Worm (Caenorhabditis elegans) whole organism, mixed stage, embryonic: ENCODE results near the gene F17H10.1.

Source experiments
- M03D4.4 ChIP-seq: sonication (generic microtip); optimal IDR thresholded peaks from 2 replicates; lab custom pipeline; 2017; ENCODE audit warnings: mild to moderate bottlenecking, missing genetic modification characterization, missing compliant biosample characterization
- bed-3 ChIP-seq: fragments of 200-800 bp; sonication (Bioruptor generic); optimal IDR thresholded peaks from 3 replicates; lab custom pipeline; 2018; ENCODE audit warnings: mild to moderate bottlenecking, missing genetic modification characterization, moderate library complexity, missing compliant biosample characterization
- blmp-1 ChIP-seq: fragments of 150-350 bp; optimal IDR thresholded peaks from 2 replicates; lab custom pipeline; 2014; ENCODE audit warnings: missing biosample characterization, missing genetic modification characterization
- ceh-43 ChIP-seq: fragments of 200-800 bp; sonication (Bioruptor generic); optimal IDR thresholded peaks from 2 replicates; lab custom pipeline; 2018; ENCODE audit warnings: mild to moderate bottlenecking, missing genetic modification characterization, moderate library complexity, missing compliant biosample characterization
- ceh-83 ChIP-seq: fragments of 200-800 bp; sonication (Bioruptor generic); optimal IDR thresholded peaks from 2 replicates; lab custom pipeline; 2018; ENCODE audit warnings: mild to moderate bottlenecking, missing genetic modification characterization, missing compliant biosample characterization
- ces-1 ChIP-seq: fragments of 150-350 bp; optimal IDR thresholded peaks from 2 replicates; lab custom pipeline; 2014; ENCODE audit warnings: missing biosample characterization, missing genetic modification reagents, missing genetic modification characterization
- elt-1 ChIP-seq: sonication (generic microtip); optimal IDR thresholded peaks from 2 replicates; lab custom pipeline; 2017; ENCODE audit warnings: missing genetic modification characterization, mild to moderate bottlenecking, missing compliant biosample characterization, antibody characterized with exemption, moderate library complexity, borderline replicate concordance; ENCODE audit not compliant: insufficient read depth
- elt-3 ChIP-seq: fragments of 150-350 bp; optimal IDR thresholded peaks from 2 replicates; lab custom pipeline; 2014; ENCODE audit warnings: missing biosample characterization, missing genetic modification characterization
- flh-1 ChIP-seq: fragments of 200-800 bp; sonication (Bioruptor generic); optimal IDR thresholded peaks from 2 replicates; lab custom pipeline; 2018; ENCODE audit warnings: mild to moderate bottlenecking, missing genetic modification characterization, moderate library complexity, missing compliant biosample characterization
- lin-13 ChIP-seq: fragments of 150-350 bp; optimal IDR thresholded peaks from 2 replicates; lab custom pipeline; 2014; ENCODE audit warnings: missing biosample characterization, missing genetic modification characterization
- lin-32 ChIP-seq: fragments of 200-800 bp; sonication (Bioruptor generic); optimal IDR thresholded peaks from 2 replicates; lab custom pipeline; 2018; ENCODE audit warnings: mild to moderate bottlenecking, missing genetic modification characterization, missing compliant biosample characterization
- mab-5 ChIP-seq: fragments of 150-350 bp; optimal IDR thresholded peaks from 2 replicates; lab custom pipeline; 2014; ENCODE audit warnings: missing biosample characterization, missing genetic modification characterization
- mep-1 ChIP-seq: fragments of 150-350 bp; optimal IDR thresholded peaks from 2 replicates; lab custom pipeline; 2017; ENCODE audit warnings: missing biosample characterization, missing genetic modification reagents, missing genetic modification characterization, inconsistent platforms
- mls-2 ChIP-seq: sonication (generic microtip); optimal IDR thresholded peaks from 2 replicates; lab custom pipeline; 2016; ENCODE audit warnings: mild to moderate bottlenecking, missing genetic modification characterization, moderate library complexity, missing compliant biosample characterization
- nhr-12 ChIP-seq: fragments of 150-350 bp; optimal IDR thresholded peaks from 2 replicates; lab custom pipeline; 2014; ENCODE audit warnings: missing biosample characterization, missing genetic modification characterization
- nhr-2 ChIP-seq: fragments of 150-350 bp; optimal IDR thresholded peaks from 2 replicates; lab custom pipeline; 2014; ENCODE audit warnings: missing biosample characterization, missing genetic modification characterization
- nhr-237 ChIP-seq: fragments of 150-350 bp; optimal IDR thresholded peaks from 2 replicates; lab custom pipeline; 2014; ENCODE audit warnings: missing biosample characterization, missing genetic modification characterization
- nhr-76 ChIP-seq: sonication (generic microtip); optimal IDR thresholded peaks from 2 replicates; lab custom pipeline; 2017; ENCODE audit warnings: missing biosample characterization, missing genetic modification characterization
- snpc-4 ChIP-seq: fragments of 150-350 bp; optimal IDR thresholded peaks from 2 replicates; lab custom pipeline; 2014; ENCODE audit warnings: missing biosample characterization, missing genetic modification characterization
- sptf-1 ChIP-seq: sonication (generic microtip); optimal IDR thresholded peaks from 2 replicates; lab custom pipeline; 2017; ENCODE audit warnings: mild to moderate bottlenecking, missing genetic modification characterization, moderate library complexity, missing compliant biosample characterization
- tbx-8 ChIP-seq: fragments of 200-800 bp; sonication (Bioruptor generic); optimal IDR thresholded peaks from 2 replicates; lab custom pipeline; 2018; ENCODE audit warnings: mild to moderate bottlenecking, missing genetic modification characterization, moderate library complexity, missing compliant biosample characterization
- unc-120 ChIP-seq: sonication (generic microtip); optimal IDR thresholded peaks from 2 replicates; lab custom pipeline; 2017; ENCODE audit warnings: missing genetic modification characterization, missing compliant biosample characterization; ENCODE audit not compliant: poor library complexity, severe bottlenecking
- unc-62 ChIP-seq: fragments of 150-350 bp; optimal IDR thresholded peaks from 2 replicates; lab custom pipeline; 2014; ENCODE audit warnings: missing biosample characterization, missing genetic modification reagents, missing genetic modification characterization
- zip-8 ChIP-seq: fragments of 150-350 bp; optimal IDR thresholded peaks from 2 replicates; lab custom pipeline; 2014; ENCODE audit warnings: missing biosample characterization, missing genetic modification characterization

The F17H10.1 gene

ce11 chrX:13104966-13105365 lies at the start of gene F17H10.1:
Gene F17H10.1 (plus strand): TSS chrX:13105241.
- TF ChIP-seq nhr-2 (tag; lab: Kevin White, UChicago): peak; percentile 14
- TF ChIP-seq elt-1 (tag; lab: Kevin White, UChicago): no peak
- TF ChIP-seq ceh-83 (GFP tag; lab: Kevin White, UChicago): peak; percentile 53
- no peak for TF ChIP-seq lin-32 (GFP tag; lab: Kevin White, UChicago)
- peak; percentile 48 for TF ChIP-seq elt-3
- TF ChIP-seq lin-13 (tag; lab: Kevin White, UChicago): peak; percentile 23
- TF ChIP-seq, all 35 proteins: peak for 4

ce11 chrX:13055560-13055959 lies 49.5 kb upstream of the F17H10.1 start, which contains the start of gene K03A11.6:
Gene K03A11.6 (plus strand): TSS chrX:13055860.
- TF ChIP-seq ceh-83 (GFP tag; lab: Kevin White, UChicago) (no peak), zip-8 (tag; lab: Kevin White, UChicago) (no peak), ces-1 (GFP tag; lab: Kevin White, UChicago) (no peak), nhr-12 (no peak), mls-2 (tag; lab: Kevin White, UChicago) (no peak), ceh-43 (GFP tag; lab: Kevin White, UChicago) (no peak), flh-1 (GFP tag; lab: Kevin White, UChicago) (no peak), mab-5 (tag; lab: Kevin White, UChicago) (no peak), blmp-1 (tag; lab: Kevin White, UChicago) (no peak), sptf-1 (tag; lab: Kevin White, UChicago) (no peak), nhr-237 (tag; lab: Kevin White, UChicago) (no peak)

ce11 chrX:13059984-13060383 lies 45.1 kb upstream of the F17H10.1 start:
- no peak for TF ChIP-seq nhr-76 (tag; lab: Kevin White, UChicago)
- no peak for TF ChIP-seq nhr-237 (tag; lab: Kevin White, UChicago)
- no peak for TF ChIP-seq elt-1 (tag; lab: Kevin White, UChicago)
- TF ChIP-seq lin-32 (GFP tag; lab: Kevin White, UChicago): no peak
- TF ChIP-seq mab-5 (tag; lab: Kevin White, UChicago): no peak
- TF ChIP-seq zip-8 (tag; lab: Kevin White, UChicago): no peak
- TF ChIP-seq nhr-2 (tag; lab: Kevin White, UChicago): no peak
- no peak for TF ChIP-seq unc-120 (tag; lab: Kevin White, UChicago)
- no peak for TF ChIP-seq ceh-83 (GFP tag; lab: Kevin White, UChicago)
- no peak for TF ChIP-seq mls-2 (tag; lab: Kevin White, UChicago)
- TF ChIP-seq ces-1 (GFP tag; lab: Kevin White, UChicago): no peak
- TF ChIP-seq lin-13 (tag; lab: Kevin White, UChicago): no peak
- TF ChIP-seq ceh-43 (GFP tag; lab: Kevin White, UChicago): no peak
- no peak for TF ChIP-seq flh-1 (GFP tag; lab: Kevin White, UChicago)

- TF ChIP-seq mep-1 (no peak), snpc-4 (tag; lab: Kevin White, UChicago) (no peak), ceh-43 (GFP tag; lab: Kevin White, UChicago) (no peak), unc-62 (no peak), elt-1 (tag; lab: Kevin White, UChicago) (no peak), unc-120 (tag; lab: Kevin White, UChicago) (no peak), M03D4.4 (tag; lab: Kevin White, UChicago) (no peak)
Measured at ce11 chrX:13061366-13061765, 43.7 kb upstream of the F17H10.1 start.

ce11 chrX:13062934-13063585 lies 42.0 kb upstream of the F17H10.1 start, which contains the start of gene K03A11.5:
Gene K03A11.5 (plus strand): TSS chrX:13063535.
- no peak for TF ChIP-seq nhr-2 (tag; lab: Kevin White, UChicago)
- TF ChIP-seq, all 35 proteins: peak for 0

ce11 chrX:13071120-13071519 lies 33.9 kb upstream of the F17H10.1 start, which contains the start of gene cpx-2:
Gene cpx-2 (minus strand): TSS chrX:13071220.
- TF ChIP-seq blmp-1 (tag; lab: Kevin White, UChicago) (no peak), tbx-8 (GFP tag; lab: Kevin White, UChicago) (no peak), elt-3 (no peak), bed-3 (GFP tag; lab: Kevin White, UChicago) (no peak), ceh-83 (GFP tag; lab: Kevin White, UChicago) (no peak), lin-32 (GFP tag; lab: Kevin White, UChicago) (no peak), unc-62 (no peak)
